Fruit fly (Drosophila melanogaster) S2 (cell line): Measurements from ENCODE around the gene CG14410.

ENCODE experiments used
- CG8478 ChIP-seq: fragments of >200 bp; optimal IDR thresholded peaks from 2 replicates; lab custom pipeline; 2018
- CTCF ChIP-seq, 2 experiments: fragments of >200 bp; optimal IDR thresholded peaks; 2 replicates each; lab custom pipeline; 2018

Gene CG14410

DNA sequence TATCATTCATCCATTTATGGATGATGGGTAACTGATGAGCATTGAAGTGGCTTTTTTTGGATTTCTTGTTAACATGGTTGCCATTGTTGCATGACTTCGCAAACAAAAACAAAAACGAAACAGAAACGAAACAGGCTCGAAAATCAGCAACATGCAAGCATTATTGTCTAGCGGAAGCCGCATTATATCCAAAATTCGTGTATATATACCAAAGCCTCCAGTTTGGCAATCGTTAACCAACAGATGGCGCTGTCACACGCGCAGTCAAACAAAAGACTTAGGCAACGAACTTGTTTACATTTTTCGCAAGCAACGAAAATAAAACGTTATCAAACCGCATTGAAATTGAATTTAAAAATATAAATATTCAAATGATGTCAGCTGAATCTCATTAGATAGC, 42.4 kb downstream of the CG14410 start:
- peak; percentile 61 to 71 for TF ChIP-seq CTCF (optimal IDR thresholded peaks at IDR 0.05; lab: Kevin White, UChicago)
- no peak for TF ChIP-seq CG8478 (lab: Kevin White, UChicago)

DNA sequence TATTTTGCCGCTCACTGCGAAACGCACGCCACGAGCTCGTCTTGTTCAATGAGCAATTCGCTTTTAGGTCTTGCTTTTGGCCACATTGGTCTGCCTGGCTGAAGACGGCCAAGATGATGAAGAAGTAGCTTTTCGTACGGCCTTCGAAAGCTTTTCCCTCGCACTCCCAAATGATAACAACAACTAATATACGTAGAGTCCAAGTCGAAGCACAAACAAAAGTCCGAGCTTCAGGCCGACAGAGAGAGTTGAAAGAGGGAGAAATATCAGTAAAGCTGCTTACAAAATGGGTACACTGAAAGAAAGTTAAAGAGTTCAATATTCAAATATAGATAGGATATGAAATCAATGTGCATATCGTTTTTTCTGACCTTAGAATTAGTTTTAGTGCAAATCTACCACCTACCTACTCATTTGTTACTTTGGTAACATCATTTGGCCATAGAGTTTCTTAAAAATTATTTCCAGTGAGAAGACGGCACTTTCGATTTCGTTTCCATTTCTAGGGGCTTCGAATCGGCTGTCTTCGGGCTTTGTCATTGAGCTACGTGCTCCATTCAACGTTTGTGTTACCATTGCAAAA, 46.1 kb downstream of the CG14410 start, which contains the start of the genes CG45064 and CG45065:
Gene CG45064 (minus strand): TSS at position 51 of the 583 bp plus-strand sequence.
Gene CG45065 (minus strand): TSS at position 51 of the 583 bp plus-strand sequence.
- TF ChIP-seq CTCF (optimal IDR thresholded peaks at IDR 0.05; lab: Kevin White, UChicago), result no peak
- no peak for TF ChIP-seq CG8478 (lab: Kevin White, UChicago)

DNA sequence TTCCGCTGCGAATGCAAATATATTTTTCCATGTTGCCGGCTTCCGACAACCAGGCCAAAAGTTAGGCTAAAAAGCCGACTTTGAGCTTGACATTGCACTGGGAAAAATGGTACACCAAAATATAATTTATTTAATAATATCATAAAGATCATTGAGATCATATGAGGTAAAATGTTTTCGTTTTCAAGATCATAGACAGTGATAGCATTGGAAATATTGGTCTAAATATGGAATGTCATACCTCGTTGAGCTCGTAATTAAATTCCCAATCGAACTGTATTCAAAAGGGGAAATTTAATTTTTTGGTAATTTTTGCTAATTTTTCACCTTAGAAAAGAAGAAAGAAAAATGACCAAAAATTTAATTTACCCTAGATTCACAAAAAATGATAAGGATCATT, 47.5 kb downstream of the CG14410 start:
- TF ChIP-seq CG8478 (lab: Kevin White, UChicago), result no peak
- TF ChIP-seq CTCF (optimal IDR thresholded peaks at IDR 0.05; lab: Kevin White, UChicago), result no peak

DNA sequence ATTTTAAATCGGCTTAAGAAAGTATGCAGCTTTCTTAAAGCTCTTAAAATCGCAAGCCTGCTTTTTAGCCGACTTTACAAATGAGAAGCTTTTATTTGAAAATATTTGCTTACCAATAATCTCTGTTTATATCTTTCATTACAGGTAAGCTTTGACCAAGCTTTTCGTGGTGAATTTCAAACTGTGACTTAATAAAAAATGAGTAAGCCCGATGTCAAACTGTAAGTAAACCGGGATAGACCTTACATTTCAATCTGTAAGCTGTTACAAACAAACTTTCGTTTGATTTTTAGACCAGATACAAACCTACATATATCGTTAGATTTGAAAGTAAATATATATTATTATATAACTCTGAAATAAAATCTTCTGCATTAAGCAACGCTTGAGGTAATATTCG, 49.0 kb downstream of the CG14410 start:
- TF ChIP-seq CG8478 (lab: Kevin White, UChicago), result no peak
- no peak for TF ChIP-seq CTCF (optimal IDR thresholded peaks at IDR 0.05; lab: Kevin White, UChicago)
